Fruit fly (Drosophila melanogaster) whole organism, embryonic: ENCODE measurements around the gene CG42538.

ENCODE experiments used
- Aef1 ChIP-seq: fragments of 200-800 bp; sonication (Bioruptor generic); IDR thresholded peaks from 3 replicates; pipeline ENCODE4 v1.3.6; 2022; ENCODE audit warnings: missing biosample characterization, missing genetic modification characterization
- Atf3 ChIP-seq: fragments of 200-800 bp; sonication (Bioruptor generic); optimal IDR thresholded peaks from 3 replicates; lab custom pipeline; 2016; ENCODE audit warnings: missing biosample characterization, missing genetic modification characterization
- BtbVII ChIP-seq: fragments of 200-800 bp; sonication (Bioruptor generic); optimal IDR thresholded peaks from 3 replicates; lab custom pipeline; 2017; ENCODE audit warnings: missing biosample characterization, mild to moderate bottlenecking, missing genetic modification characterization
- Bteb2 ChIP-seq: fragments of 200-800 bp; sonication (Bioruptor generic); optimal IDR thresholded peaks from 2 replicates; lab custom pipeline; 2016; ENCODE audit warnings: missing biosample characterization, missing genetic modification characterization
- CG10979 ChIP-seq: fragments of 200-800 bp; sonication (Bioruptor generic); optimal IDR thresholded peaks from 2 replicates; lab custom pipeline; 2018; ENCODE audit warnings: missing biosample characterization, mild to moderate bottlenecking, missing genetic modification characterization, moderate library complexity
- CG15696 ChIP-seq: fragments of 200-800 bp; sonication (Bioruptor generic); optimal IDR thresholded peaks from 2 replicates; lab custom pipeline; 2019; ENCODE audit warnings: missing biosample characterization, mild to moderate bottlenecking, missing genetic modification characterization, moderate library complexity
- CG3065 ChIP-seq: fragments of 200-800 bp; sonication (Bioruptor generic); optimal IDR thresholded peaks from 2 replicates; lab custom pipeline; 2016; ENCODE audit warnings: missing biosample characterization, missing genetic modification characterization
- CG3281 ChIP-seq: fragments of 200-800 bp; sonication (Bioruptor generic); optimal IDR thresholded peaks from 3 replicates; lab custom pipeline; 2017; ENCODE audit warnings: missing biosample characterization, mild to moderate bottlenecking, missing genetic modification characterization
- CG33213 ChIP-seq: fragments of 200-800 bp; sonication (Bioruptor generic); optimal IDR thresholded peaks from 3 replicates; lab custom pipeline; 2016; ENCODE audit warnings: missing biosample characterization, missing genetic modification characterization
- CG42726 ChIP-seq: fragments of 200-800 bp; sonication (Bioruptor generic); IDR thresholded peaks from 2 replicates; pipeline ENCODE4 v1.3.6; 2022; ENCODE audit warnings: missing biosample characterization, missing genetic modification characterization; ENCODE audit not compliant: partially characterized antibody
- CG7786 ChIP-seq: fragments of 200-800 bp; sonication (Bioruptor generic); optimal IDR thresholded peaks from 2 replicates; lab custom pipeline; 2016; ENCODE audit warnings: missing biosample characterization, missing genetic modification characterization
- D ChIP-seq, 2 experiments: fragments of 200-800 bp in 1 of 2; fragments of >200 bp in 1 of 2; sonication (Bioruptor generic) in 1 of 2; optimal IDR thresholded peaks; 2 replicates in 1 of 2; 3 replicates in 1 of 2; lab custom pipeline; 2017; ENCODE audit warnings: mild to moderate bottlenecking in 1 of 2, missing biosample characterization in 1 of 2, missing genetic modification characterization in 1 of 2, missing genetic modification reagents in 1 of 2
- HLH4C ChIP-seq: fragments of 200-800 bp; sonication (Bioruptor generic); IDR thresholded peaks from 3 replicates; pipeline ENCODE4 v1.3.6; 2022; ENCODE audit warnings: missing biosample characterization, missing genetic modification characterization; ENCODE audit not compliant: partially characterized antibody
- Hey ChIP-seq: fragments of 200-800 bp; sonication (Bioruptor generic); optimal IDR thresholded peaks from 3 replicates; lab custom pipeline; 2018; ENCODE audit warnings: missing biosample characterization, mild to moderate bottlenecking, missing genetic modification characterization
- HmgZ ChIP-seq: fragments of 200-800 bp; sonication (Bioruptor generic); optimal IDR thresholded peaks from 2 replicates; lab custom pipeline; 2018; ENCODE audit warnings: missing biosample characterization, mild to moderate bottlenecking, missing genetic modification characterization
- Hr78 ChIP-seq, 2 experiments: fragments of 200-800 bp in 1 of 2; fragments of >200 bp in 1 of 2; sonication (Bioruptor generic) in 1 of 2; optimal IDR thresholded peaks; 2 replicates each; lab custom pipeline; 2017 to 2019; ENCODE audit warnings: missing biosample characterization in 2 of 2, missing genetic modification characterization in 2 of 2, mild to moderate bottlenecking in 1 of 2, moderate library complexity in 1 of 2
- Jarid2 ChIP-seq: fragments of 200-800 bp; sonication (Bioruptor generic); optimal IDR thresholded peaks from 3 replicates; lab custom pipeline; 2017; ENCODE audit warnings: mild to moderate bottlenecking, missing biosample characterization, missing genetic modification reagents, missing genetic modification characterization
- Meics ChIP-seq: fragments of 200-800 bp; sonication (Bioruptor generic); optimal IDR thresholded peaks from 2 replicates; lab custom pipeline; 2017; ENCODE audit warnings: missing biosample characterization, mild to moderate bottlenecking, missing genetic modification characterization
- Mes4 ChIP-seq: fragments of 200-800 bp; sonication (Bioruptor generic); optimal IDR thresholded peaks from 2 replicates; lab custom pipeline; 2016; ENCODE audit warnings: missing biosample characterization, missing genetic modification characterization
- Neu2 ChIP-seq: fragments of 200-800 bp; sonication (Bioruptor generic); optimal IDR thresholded peaks from 3 replicates; lab custom pipeline; 2016; ENCODE audit warnings: missing biosample characterization, missing genetic modification characterization, borderline replicate concordance
- Optix ChIP-seq: fragments of 200-800 bp; sonication (Bioruptor generic); IDR thresholded peaks from 3 replicates; pipeline ENCODE4 v1.3.6; 2022; ENCODE audit warnings: missing biosample characterization, missing genetic modification characterization
- Ravus ChIP-seq: fragments of 200-800 bp; sonication (Bioruptor generic); IDR thresholded peaks from 2 replicates; pipeline ENCODE4 v1.3.6; 2022; ENCODE audit warnings: missing biosample characterization, missing genetic modification characterization
- Usf ChIP-seq: fragments of 200-800 bp; sonication (Bioruptor generic); optimal IDR thresholded peaks from 2 replicates; lab custom pipeline; 2017; ENCODE audit warnings: missing genotype, missing biosample characterization, missing genetic modification characterization
- Xrp1 ChIP-seq: fragments of 200-800 bp; sonication (Bioruptor generic); IDR thresholded peaks from 2 replicates; pipeline ENCODE4 v1.3.6; 2022; ENCODE audit warnings: missing biosample characterization, missing genetic modification characterization
- aop ChIP-seq: fragments of 200-800 bp; sonication (Bioruptor generic); IDR thresholded peaks from 2 replicates; pipeline ENCODE4 v1.3.6; 2022; ENCODE audit warnings: missing biosample characterization, missing genetic modification characterization
- br ChIP-seq: fragments of >200 bp; optimal IDR thresholded peaks from 2 replicates; lab custom pipeline; 2017
- bsh ChIP-seq, 2 experiments: fragments of 200-800 bp; sonication (Bioruptor generic); optimal IDR thresholded peaks; 2 replicates each; lab custom pipeline; 2017 to 2018; ENCODE audit warnings: mild to moderate bottlenecking in 2 of 2, missing biosample characterization in 2 of 2, missing genetic modification characterization in 2 of 2, moderate library complexity in 1 of 2
- dati ChIP-seq: fragments of 200-800 bp; sonication (Bioruptor generic); IDR thresholded peaks from 2 replicates; pipeline ENCODE4 v1.3.6; 2022; ENCODE audit warnings: missing biosample characterization, missing genetic modification characterization
- dysf ChIP-seq: fragments of 200-800 bp; sonication (Bioruptor generic); IDR thresholded peaks from 3 replicates; pipeline ENCODE4 v1.3.6; 2022; ENCODE audit warnings: missing biosample characterization, missing genetic modification characterization
- eve ChIP-seq, 2 experiments: fragments of >200 bp; optimal IDR thresholded peaks; 2 replicates each; lab custom pipeline; 2017; ENCODE audit warnings: missing biosample characterization in 2 of 2, missing genetic modification characterization in 2 of 2
- fu2 ChIP-seq: fragments of 200-800 bp; sonication (Bioruptor generic); optimal IDR thresholded peaks from 2 replicates; lab custom pipeline; 2016; ENCODE audit warnings: missing biosample characterization, missing genetic modification characterization
- h ChIP-seq: fragments of >200 bp; optimal IDR thresholded peaks from 2 replicates; lab custom pipeline; 2017
- hb ChIP-seq: fragments of 200-800 bp; sonication (Bioruptor generic); IDR thresholded peaks from 3 replicates; pipeline ENCODE4 v1.3.6; 2022; ENCODE audit warnings: missing biosample characterization, missing genetic modification characterization; ENCODE audit not compliant: partially characterized antibody
- insv ChIP-seq, 2 experiments: fragments of 200-800 bp; sonication (Bioruptor generic); optimal IDR thresholded peaks; 3 replicates each; lab custom pipeline; 2016 to 2018; ENCODE audit warnings: missing biosample characterization in 2 of 2, missing genetic modification characterization in 2 of 2
- nerfin-1 ChIP-seq: fragments of 200-800 bp; sonication (Bioruptor generic); optimal IDR thresholded peaks from 3 replicates; lab custom pipeline; 2019; ENCODE audit warnings: missing biosample characterization, mild to moderate bottlenecking, missing genetic modification characterization, moderate library complexity
- oc ChIP-seq: fragments of 200-800 bp; sonication (Bioruptor generic); optimal IDR thresholded peaks from 2 replicates; lab custom pipeline; 2018; ENCODE audit warnings: missing biosample characterization, mild to moderate bottlenecking, missing genetic modification characterization, moderate library complexity
- odd ChIP-seq: fragments of 200-800 bp; sonication (Bioruptor generic); optimal IDR thresholded peaks from 2 replicates; lab custom pipeline; 2017; ENCODE audit warnings: missing biosample characterization, mild to moderate bottlenecking, missing genetic modification characterization
- onecut ChIP-seq: fragments of 200-800 bp; sonication (Bioruptor generic); IDR thresholded peaks from 2 replicates; pipeline ENCODE4 v1.3.6; 2022; ENCODE audit warnings: missing biosample characterization, missing genetic modification characterization
- org-1 ChIP-seq: fragments of 200-800 bp; sonication (Bioruptor generic); optimal IDR thresholded peaks from 2 replicates; lab custom pipeline; 2017; ENCODE audit warnings: missing biosample characterization, missing genetic modification characterization
- pfk ChIP-seq: fragments of 200-800 bp; sonication (Bioruptor generic); optimal IDR thresholded peaks from 2 replicates; lab custom pipeline; 2018; ENCODE audit warnings: missing biosample characterization, mild to moderate bottlenecking, missing genetic modification characterization, moderate library complexity
- pnt ChIP-seq: fragments of 200-800 bp; sonication (Bioruptor generic); optimal IDR thresholded peaks from 3 replicates; lab custom pipeline; 2016; ENCODE audit warnings: missing biosample characterization, missing genetic modification characterization
- ranshi ChIP-seq: fragments of 200-800 bp; sonication (Bioruptor generic); IDR thresholded peaks from 2 replicates; pipeline ENCODE4 v1.3.6; 2022; ENCODE audit warnings: missing biosample characterization, missing genetic modification characterization
- run ChIP-seq: fragments of 200-800 bp; sonication (Bioruptor generic); optimal IDR thresholded peaks from 3 replicates; lab custom pipeline; 2018; ENCODE audit warnings: missing biosample characterization, mild to moderate bottlenecking, missing genetic modification characterization
- slbo ChIP-seq: fragments of 200-800 bp; sonication (Bioruptor generic); IDR thresholded peaks from 2 replicates; pipeline ENCODE4 v1.3.6; 2022; ENCODE audit warnings: missing biosample characterization, missing genetic modification characterization
- so ChIP-seq: fragments of 200-800 bp; sonication (Bioruptor generic); IDR thresholded peaks from 3 replicates; pipeline ENCODE4 v1.3.6; 2022; ENCODE audit warnings: missing biosample characterization, missing genetic modification characterization
- tgo ChIP-seq: fragments of 200-800 bp; sonication (Bioruptor generic); IDR thresholded peaks from 3 replicates; pipeline ENCODE4 v1.3.6; 2022; ENCODE audit warnings: missing biosample characterization, missing genetic modification characterization
- trh ChIP-seq: fragments of 200-800 bp; sonication (Bioruptor generic); optimal IDR thresholded peaks from 2 replicates; lab custom pipeline; 2016; ENCODE audit warnings: missing biosample characterization, missing genetic modification characterization
- tx ChIP-seq: fragments of 200-800 bp; sonication (Bioruptor generic); optimal IDR thresholded peaks from 2 replicates; lab custom pipeline; 2016; ENCODE audit warnings: missing biosample characterization, missing genetic modification characterization
- wdn ChIP-seq: fragments of 200-800 bp; sonication (Bioruptor generic); IDR thresholded peaks from 2 replicates; pipeline ENCODE4 v1.3.6; 2022; ENCODE audit warnings: missing biosample characterization, missing genetic modification characterization

CG42538 gene

dm6 chr3L:16026065-16026789 is 8.1 kb upstream of the CG42538 start (continued):
- TF ChIP-seq CG33213 (peak; percentile 70), Aef1 (GFP tag; lab: Robert Waterston, UW) (peak; percentile 68), CG3281 (GFP tag; lab: Kevin White, UChicago) (peak; percentile 39), insv (GFP tag; optimal IDR thresholded peaks at IDR 0.05; lab: Kevin White, UChicago) (no peak), odd (GFP tag; lab: Kevin White, UChicago) (peak; percentile 77), D (optimal IDR thresholded peaks at IDR 0.05; lab: Kevin White, UChicago) (no peak), D (GFP tag; optimal IDR thresholded peaks at IDR 0.05; lab: Kevin White, UChicago) (peak; percentile 66), Hr78 (GFP tag; optimal IDR thresholded peaks at IDR 0.05; lab: Kevin White, UChicago) (no peak), pnt (GFP tag; lab: Kevin White, UChicago) (peak; percentile 37), Mes4 (GFP tag; lab: Kevin White, UChicago) (peak; percentile 72), HLH4C (GFP tag; lab: Robert Waterston, UW) (no peak), org-1 (GFP tag; lab: Kevin White, UChicago) (peak; percentile 69), pfk (GFP tag; lab: Kevin White, UChicago) (peak; percentile 60), br (lab: Kevin White, UChicago) (no peak), oc (tag; lab: Kevin White, UChicago) (peak; percentile 47), trh (GFP tag; lab: Kevin White, UChicago) (no peak), Bteb2 (GFP tag; lab: Kevin White, UChicago) (no peak), eve (GFP tag; optimal IDR thresholded peaks at IDR 0.05; lab: Kevin White, UChicago) (peak in 1 of 2 experiments; percentile 63), slbo (GFP tag; lab: Robert Waterston, UW) (0 out of 2 replicates have a peak, but pooled peaks have one; percentile 33), Optix (GFP tag; lab: Robert Waterston, UW) (peak; percentile 61; the same call in 1 of the 3 replicates), dysf (peak; percentile 28; the same call in 1 of the 3 replicates), Hey (tag; lab: Kevin White, UChicago) (peak; percentile 80), CG15696 (peak; percentile 69), hb (GFP tag; lab: Robert Waterston, UW) (no peak), run (peak; percentile 61), Usf (no peak), wdn (peak; percentile 40; the same call in 1 of the 2 replicates), aop (GFP tag; lab: Robert Waterston, UW) (no peak), tx (no peak), CG10979 (tag; lab: Kevin White, UChicago) (peak; percentile 5), h (lab: Kevin White, UChicago) (no peak), ranshi (GFP tag; lab: Robert Waterston, UW) (peak; percentile 35; the same call in 1 of the 2 replicates), CG42726 (GFP tag; lab: Robert Waterston, UW) (no peak), so (GFP tag; lab: Robert Waterston, UW) (peak; percentile 80; the same call in 2 of the 3 replicates), BtbVII (GFP tag; lab: Kevin White, UChicago) (peak; percentile 65), bsh (GFP tag; optimal IDR thresholded peaks at IDR 0.05; lab: Kevin White, UChicago) (peak in 1 of 2 experiments; percentile 77), Xrp1 (GFP tag; lab: Robert Waterston, UW) (peak; percentile 85), Atf3 (GFP tag; lab: Kevin White, UChicago) (peak; percentile 35), HmgZ (tag; lab: Kevin White, UChicago) (peak; percentile 77), CG3065 (GFP tag; lab: Kevin White, UChicago) (peak; percentile 7), nerfin-1 (peak; percentile 47), Jarid2 (GFP tag; lab: Kevin White, UChicago) (peak; percentile 75), dati (GFP tag; lab: Robert Waterston, UW) (no peak), Ravus (GFP tag; lab: Robert Waterston, UW) (no peak), Neu2 (GFP tag; lab: Kevin White, UChicago) (no peak), tgo (GFP tag; lab: Robert Waterston, UW) (peak; percentile 41; the same call in 1 of the 3 replicates), fu2 (no peak), Meics (GFP tag; lab: Kevin White, UChicago) (peak; percentile 10), onecut (GFP tag; lab: Robert Waterston, UW) (peak; percentile 68), CG7786 (peak; percentile 24)
